Fruit fly (Drosophila melanogaster): ENCODE data around the gene CG6179.
A peak's percentile ranks its signal among the peaks of the same experiment; 100 is the strongest.

CG6179 gene

DNA sequence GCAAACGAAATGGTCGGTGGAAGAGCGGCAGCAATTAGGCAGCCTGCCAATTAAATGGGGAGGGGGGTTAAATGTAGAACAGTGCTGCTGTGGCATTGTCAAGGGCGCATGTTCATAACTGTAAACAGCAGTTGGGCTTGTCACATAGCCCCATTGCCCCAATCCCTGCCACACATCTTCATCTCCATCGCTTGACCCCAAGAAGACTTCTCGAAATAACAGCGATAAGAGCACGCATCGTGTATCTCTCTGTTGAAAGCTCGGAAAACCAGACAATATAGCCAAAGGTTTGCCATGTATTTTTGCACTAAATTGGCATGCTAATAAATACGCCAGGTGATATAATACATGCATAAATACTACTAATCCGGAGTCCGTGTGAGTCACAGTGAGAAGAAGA lies 22.7 kb downstream of the CG6179 start:
- no peak for TF ChIP-seq CG8478 (optimal IDR thresholded peaks at IDR 0.05)
- TF ChIP-seq psq (optimal IDR thresholded peaks at IDR 0.05), result no peak
- no peak for TF ChIP-seq pan (optimal IDR thresholded peaks at IDR 0.05)
- no peak for TF ChIP-seq Dll (optimal IDR thresholded peaks at IDR 0.05)
- TF ChIP-seq EcR (GFP tag; optimal IDR thresholded peaks at IDR 0.05), result no peak
- no peak for TF ChIP-seq usp (GFP tag; optimal IDR thresholded peaks at IDR 0.05)

DNA sequence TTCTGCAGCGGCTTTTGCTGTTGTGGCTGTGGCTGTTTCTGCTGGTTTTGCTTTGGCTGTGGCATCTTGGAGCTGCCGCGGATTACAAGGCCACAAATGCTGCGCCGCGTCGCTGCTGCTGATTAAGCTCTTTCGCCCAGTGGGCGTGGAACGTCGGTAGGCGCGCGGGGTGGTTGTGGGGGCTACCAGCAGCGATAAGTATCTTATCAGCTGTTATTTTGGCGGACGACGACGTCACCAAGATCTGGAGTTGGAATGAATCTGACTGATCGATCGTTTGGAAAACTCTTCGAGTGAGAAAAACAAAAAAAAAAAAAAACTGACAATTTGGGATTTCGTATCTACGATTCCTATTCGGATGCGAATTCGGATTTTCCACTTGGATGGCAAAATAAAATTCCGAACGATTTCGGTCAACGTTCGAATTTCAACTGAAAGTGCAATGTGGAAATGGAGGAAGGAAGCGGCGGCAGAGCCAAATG lies 24.3 kb downstream of the CG6179 start:
- TF ChIP-seq Dll (optimal IDR thresholded peaks at IDR 0.05) (no peak), psq (optimal IDR thresholded peaks at IDR 0.05) (no peak)

DNA sequence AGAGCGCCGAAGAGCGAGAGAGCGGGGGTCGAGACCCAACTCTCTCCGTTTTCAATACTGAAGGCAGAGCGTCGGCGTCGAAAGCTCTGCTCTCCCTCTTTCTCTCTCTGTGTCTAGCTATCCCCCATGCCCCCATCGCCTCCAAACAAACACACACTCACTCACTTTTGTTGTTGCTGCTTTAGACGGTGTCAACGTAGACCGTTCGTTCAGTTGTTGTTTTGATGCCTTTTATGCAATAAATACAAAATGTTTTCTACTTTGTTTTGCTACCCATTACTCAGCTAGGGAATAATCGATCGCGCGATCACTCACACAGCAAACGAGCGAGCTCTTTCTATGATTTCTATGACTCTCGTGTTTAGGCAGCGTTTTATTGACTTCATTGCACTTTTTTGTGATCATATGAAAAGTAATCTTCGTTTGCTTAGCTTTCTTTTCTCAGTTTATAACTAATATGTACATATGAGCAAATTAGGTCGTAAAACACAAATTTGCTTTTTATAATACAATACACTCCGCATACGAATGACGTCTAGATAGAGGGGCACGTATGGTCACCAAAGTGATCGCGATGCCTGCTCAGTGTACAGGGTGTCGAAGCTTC lies 24.9 kb downstream of the CG6179 start:
- no peak for TF ChIP-seq CG8478 (optimal IDR thresholded peaks at IDR 0.05)
- peak; percentile 95 for TF ChIP-seq Dll (optimal IDR thresholded peaks at IDR 0.05)
- TF ChIP-seq EcR (GFP tag; optimal IDR thresholded peaks at IDR 0.05), result no peak
- peak; percentile 82 for TF ChIP-seq pan (optimal IDR thresholded peaks at IDR 0.05)
- TF ChIP-seq usp (GFP tag; optimal IDR thresholded peaks at IDR 0.05), result no peak
- TF ChIP-seq psq (optimal IDR thresholded peaks at IDR 0.05), result no peak

DNA sequence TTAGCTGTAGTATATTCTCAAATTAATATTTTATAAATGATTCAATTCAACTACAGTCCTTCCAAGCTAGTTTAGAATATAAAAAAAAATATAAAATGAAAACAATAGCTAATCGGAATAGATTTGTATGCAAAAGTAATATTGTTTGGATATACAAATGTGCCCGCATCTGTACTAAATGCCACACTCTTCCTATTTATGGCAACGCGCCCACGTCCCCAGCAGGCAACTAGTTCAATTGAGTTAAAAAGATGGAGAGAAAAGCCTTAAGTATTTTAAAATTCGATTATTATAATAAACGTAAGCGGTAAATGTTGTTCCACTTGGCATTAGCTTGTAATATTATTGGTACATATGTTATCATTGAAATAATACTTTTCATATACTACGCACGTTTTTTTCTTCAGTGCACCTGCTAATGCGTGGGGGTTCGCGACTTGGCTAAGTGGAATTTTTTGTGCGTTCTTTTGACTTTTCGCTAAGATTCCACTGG lies 25.7 kb downstream of the CG6179 start:
- TF ChIP-seq Dll (optimal IDR thresholded peaks at IDR 0.05) (no peak), psq (optimal IDR thresholded peaks at IDR 0.05) (no peak), EcR (GFP tag; optimal IDR thresholded peaks at IDR 0.05) (no peak), usp (GFP tag; optimal IDR thresholded peaks at IDR 0.05) (no peak), CG8478 (optimal IDR thresholded peaks at IDR 0.05) (no peak), pan (optimal IDR thresholded peaks at IDR 0.05) (no peak)

DNA sequence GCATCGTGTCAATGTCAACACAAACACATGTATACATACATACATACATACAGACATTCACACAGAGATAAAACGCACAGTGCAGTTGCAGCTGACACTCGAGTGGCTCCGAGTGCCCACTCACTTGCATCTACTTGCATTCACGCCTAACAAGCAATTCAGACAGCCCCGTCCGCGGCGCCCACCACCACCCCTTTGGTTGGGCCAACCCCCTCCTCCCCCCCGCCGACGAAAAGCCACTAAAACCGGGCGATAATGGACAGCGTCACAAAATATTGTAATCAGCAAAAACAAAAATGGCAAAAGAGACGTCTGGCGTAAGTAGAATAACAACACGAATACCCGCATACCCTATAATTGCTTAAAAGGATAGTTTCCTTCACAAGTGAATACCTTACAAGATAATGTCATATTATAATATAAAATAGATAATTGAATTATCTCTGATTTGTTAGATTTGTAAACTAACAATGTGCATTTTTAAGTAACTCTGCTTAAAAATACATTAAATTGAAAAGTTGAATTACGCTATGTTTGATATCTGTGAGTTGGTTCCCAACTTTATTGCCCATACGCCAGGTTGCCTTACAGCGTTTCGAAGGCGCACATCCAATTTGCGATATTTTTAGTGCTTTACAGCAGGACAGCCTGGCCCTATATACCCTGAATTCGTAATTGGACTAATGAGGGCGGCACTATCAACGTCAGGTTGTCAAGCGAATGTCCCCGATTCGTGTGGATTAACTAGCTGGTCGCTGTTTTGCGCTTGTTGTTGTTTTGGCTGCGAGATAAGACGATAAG lies 26.9 kb downstream of the CG6179 start:
- TF ChIP-seq EcR (GFP tag; optimal IDR thresholded peaks at IDR 0.05) (no peak), CG8478 (optimal IDR thresholded peaks at IDR 0.05) (no peak), usp (GFP tag; optimal IDR thresholded peaks at IDR 0.05) (no peak), Dll (optimal IDR thresholded peaks at IDR 0.05) (no peak), pan (optimal IDR thresholded peaks at IDR 0.05) (no peak), psq (optimal IDR thresholded peaks at IDR 0.05) (no peak)

DNA sequence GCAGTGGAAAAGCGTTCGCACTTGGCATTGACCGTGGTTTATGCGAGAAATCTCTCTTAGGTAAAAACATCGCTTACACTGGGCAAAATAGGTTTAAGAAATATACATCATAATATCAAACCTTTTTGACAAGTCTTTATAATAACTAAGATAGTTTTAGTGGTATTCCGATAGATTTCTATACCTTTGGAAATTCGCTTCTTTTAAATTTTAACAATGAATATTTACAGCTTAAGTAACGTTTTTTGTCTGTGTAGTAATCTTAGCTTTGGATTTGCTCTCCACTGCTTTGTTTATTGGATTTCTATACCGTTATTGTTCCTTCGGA lies 27.5 kb downstream of the CG6179 start:
- TF ChIP-seq EcR (GFP tag; optimal IDR thresholded peaks at IDR 0.05) (no peak), Dll (optimal IDR thresholded peaks at IDR 0.05) (no peak), psq (optimal IDR thresholded peaks at IDR 0.05) (no peak), pan (optimal IDR thresholded peaks at IDR 0.05) (no peak), usp (GFP tag; optimal IDR thresholded peaks at IDR 0.05) (no peak), CG8478 (optimal IDR thresholded peaks at IDR 0.05) (no peak)

DNA sequence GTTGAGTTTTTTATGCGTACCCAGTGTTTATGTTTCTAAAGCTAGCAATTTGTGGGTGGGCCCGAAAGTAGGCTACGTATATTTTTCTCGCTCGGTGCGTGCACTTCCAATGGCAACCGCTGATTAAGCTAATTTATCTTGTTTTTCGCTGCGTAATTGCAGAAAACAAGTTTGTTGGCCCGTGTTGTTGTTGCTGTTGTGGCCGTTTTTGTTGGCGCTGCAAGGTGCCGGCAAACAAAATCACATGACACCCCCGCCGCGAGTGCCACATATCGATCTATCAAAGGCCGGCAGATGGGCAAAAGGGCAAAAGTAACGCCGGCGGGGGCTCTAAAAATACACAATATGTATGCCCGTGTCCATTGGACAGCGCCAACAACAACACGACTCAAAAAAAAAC lies 29.6 kb downstream of the CG6179 start:
- TF ChIP-seq CG8478 (optimal IDR thresholded peaks at IDR 0.05), result no peak
- TF ChIP-seq Dll (optimal IDR thresholded peaks at IDR 0.05), result peak; percentile 16
- TF ChIP-seq usp (GFP tag; optimal IDR thresholded peaks at IDR 0.05), result no peak
- no peak for TF ChIP-seq EcR (GFP tag; optimal IDR thresholded peaks at IDR 0.05)

DNA sequence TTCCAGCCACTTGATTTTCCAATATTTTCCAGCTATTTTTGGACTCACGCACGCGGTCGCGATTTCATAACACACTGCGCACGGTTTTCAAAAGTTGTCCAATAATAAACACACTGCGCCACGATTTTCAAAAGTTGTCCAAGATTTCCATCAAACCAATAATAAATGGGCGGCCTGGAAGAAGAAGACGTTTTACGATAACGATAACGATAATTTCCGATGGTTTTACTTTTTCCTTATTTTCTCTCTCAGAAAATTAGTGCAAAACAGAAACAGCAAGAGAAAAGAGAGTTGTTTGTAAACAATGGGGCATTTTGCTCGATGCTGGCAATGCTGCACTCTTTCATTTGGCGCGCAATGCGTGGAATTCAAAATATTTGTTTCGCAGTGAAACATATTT lies 30.1 kb downstream of the CG6179 start, which contains the start of gene Nt5b:
Gene Nt5b, minus strand, starts transcription at position 207 of the 400 bp plus-strand sequence.
- TF ChIP-seq EcR (GFP tag; optimal IDR thresholded peaks at IDR 0.05), result no peak
- no peak for TF ChIP-seq CG8478 (optimal IDR thresholded peaks at IDR 0.05)
- TF ChIP-seq psq (optimal IDR thresholded peaks at IDR 0.05), result no peak
- TF ChIP-seq usp (GFP tag; optimal IDR thresholded peaks at IDR 0.05), result no peak
- TF ChIP-seq pan (optimal IDR thresholded peaks at IDR 0.05), result no peak
- TF ChIP-seq Dll (optimal IDR thresholded peaks at IDR 0.05), result no peak

DNA sequence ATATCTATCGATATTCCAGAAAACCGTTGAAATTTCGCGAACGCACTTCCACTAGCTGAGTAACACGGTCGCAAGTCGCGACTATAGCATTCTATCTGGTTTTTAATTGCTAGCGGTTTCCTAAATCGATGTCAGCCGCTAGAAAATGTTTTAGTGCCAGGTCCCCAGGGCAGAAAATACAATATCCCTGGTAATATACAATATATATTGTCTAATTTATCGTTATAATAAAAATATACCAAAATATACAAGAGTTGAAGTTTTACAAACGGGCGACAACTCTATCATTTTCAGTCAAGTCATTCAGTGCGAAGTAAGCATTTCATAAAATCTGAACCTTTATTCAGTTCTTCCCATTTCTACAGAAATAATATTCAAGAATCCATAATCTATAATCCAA lies 35.2 kb downstream of the CG6179 start, which contains the start of gene CG15056:
Gene CG15056, plus strand, starts transcription at position 301 of the 400 bp plus-strand sequence.
- TF ChIP-seq EcR (GFP tag; optimal IDR thresholded peaks at IDR 0.05) (no peak), Dll (optimal IDR thresholded peaks at IDR 0.05) (no peak), pan (optimal IDR thresholded peaks at IDR 0.05) (no peak), usp (GFP tag; optimal IDR thresholded peaks at IDR 0.05) (no peak), CG8478 (optimal IDR thresholded peaks at IDR 0.05) (no peak), psq (optimal IDR thresholded peaks at IDR 0.05) (no peak)

DNA sequence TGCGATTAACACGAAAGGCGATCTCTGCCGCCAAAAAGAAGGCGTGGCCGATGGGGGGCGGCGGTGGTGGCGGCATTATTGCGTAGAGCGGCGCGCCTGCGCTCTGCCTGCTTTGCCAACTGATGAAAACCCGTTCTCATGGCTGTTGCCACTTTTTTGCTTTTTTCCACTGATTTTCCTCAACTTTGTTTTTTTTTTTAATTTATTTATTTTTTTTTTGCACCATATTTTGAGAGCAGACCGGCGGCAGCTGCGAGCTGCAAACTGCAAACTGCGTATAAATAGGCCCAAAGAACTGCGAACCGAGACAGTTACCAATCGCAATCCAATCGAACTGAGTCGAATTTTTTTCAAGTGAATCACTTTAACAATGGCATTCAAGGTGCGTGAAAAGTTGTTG lies 42.2 kb downstream of the CG6179 start, which contains the start of gene CG42323:
Gene CG42323, plus strand, starts transcription at position 302 of the 400 bp plus-strand sequence.
- TF ChIP-seq usp (GFP tag; optimal IDR thresholded peaks at IDR 0.05), result no peak
- TF ChIP-seq EcR (GFP tag; optimal IDR thresholded peaks at IDR 0.05), result no peak
- no peak for TF ChIP-seq Dll (optimal IDR thresholded peaks at IDR 0.05)
- no peak for TF ChIP-seq CG8478 (optimal IDR thresholded peaks at IDR 0.05)
- no peak for TF ChIP-seq psq (optimal IDR thresholded peaks at IDR 0.05)
- TF ChIP-seq pan (optimal IDR thresholded peaks at IDR 0.05), result no peak

Measured in whole organism.